Worm (Caenorhabditis elegans): ENCODE results near the gene R11G1.1.

DNA sequence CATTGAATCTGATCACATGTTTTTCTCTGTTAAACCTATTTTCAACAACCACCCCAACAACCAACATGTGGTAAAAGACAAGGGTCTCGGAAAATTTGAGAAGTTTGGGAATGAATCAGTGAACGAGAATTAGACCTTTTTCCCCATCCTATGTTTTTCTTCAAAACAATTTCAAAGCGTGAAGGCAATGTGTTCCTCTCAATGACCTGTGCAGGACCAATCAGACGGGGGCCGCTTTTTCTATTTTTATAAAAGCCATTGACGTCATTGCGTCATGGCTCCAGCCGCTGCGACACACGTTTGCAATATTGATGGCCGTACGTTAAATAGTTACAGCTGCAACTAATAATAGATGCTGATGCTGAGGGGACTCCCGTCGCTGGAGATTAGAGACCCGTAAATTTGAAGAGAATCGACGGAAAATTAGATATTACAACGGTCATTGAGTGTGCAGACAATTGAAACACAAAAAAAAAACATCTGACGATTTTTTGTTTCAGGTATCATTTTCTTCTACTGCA lies 52.3 kb downstream of the R11G1.1 start:
- TF ChIP-seq Y53G8AR.9 (GFP tag; conservative IDR thresholded peaks at IDR 0.05) = no peak
- TF ChIP-seq hlh-26 (GFP tag; conservative IDR thresholded peaks at IDR 0.05) = no peak
- no peak for TF ChIP-seq fkh-3 (tag; optimal IDR thresholded peaks at IDR 0.05)
- no peak for TF ChIP-seq B0336.3 (GFP tag; IDR thresholded peaks at IDR 0.05)
- no peak for TF ChIP-seq snpc-4 (GFP tag; optimal IDR thresholded peaks at IDR 0.05)
- TF ChIP-seq snpc-4 (tag; optimal IDR thresholded peaks at IDR 0.05) = no peak
- no peak for TF ChIP-seq nhr-120 (GFP tag; IDR thresholded peaks at IDR 0.05)
- TF ChIP-seq let-526 (GFP tag; IDR thresholded peaks at IDR 0.05) = no peak
- no peak for TF ChIP-seq B0035.1 (tag; optimal IDR thresholded peaks at IDR 0.05)
- no peak for TF ChIP-seq ama-1 (optimal IDR thresholded peaks at IDR 0.05)
- TF ChIP-seq ama-1 (GFP tag; optimal IDR thresholded peaks at IDR 0.05) = no peak
- TF ChIP-seq F55B11.4 (tag; optimal IDR thresholded peaks at IDR 0.05; ENCODE audit: borderline replicate concordance, insufficient read depth) = no peak
- TF ChIP-seq tlf-1 (GFP tag; optimal IDR thresholded peaks at IDR 0.05) = no peak
- TF ChIP-seq nfya-1 (tag; optimal IDR thresholded peaks at IDR 0.05; ENCODE audit: borderline replicate concordance, insufficient read depth) = no peak
- no peak for TF ChIP-seq hrde-1 (tag; optimal IDR thresholded peaks at IDR 0.05; ENCODE audit: borderline replicate concordance)
- no peak for TF ChIP-seq ceh-79 (tag; optimal IDR thresholded peaks at IDR 0.05)
